Fruit fly (Drosophila melanogaster) whole organism, adult: ENCODE data around the gene CG14229.

ENCODE experiments used
- CG11617 ChIP-seq: fragments of 200-800 bp; sonication (Bioruptor generic); optimal IDR thresholded peaks from 2 replicates; lab custom pipeline; 2017; ENCODE audit warnings: mild to moderate bottlenecking, missing biosample characterization, missing genetic modification reagents, missing genetic modification characterization
- CG12768 ChIP-seq: fragments of 200-800 bp; sonication (Bioruptor generic); optimal IDR thresholded peaks from 2 replicates; lab custom pipeline; 2017; ENCODE audit warnings: missing biosample characterization, missing genetic modification characterization, mild to moderate bottlenecking, moderate library complexity, missing genetic modification reagents
- CG14711 ChIP-seq: fragments of 200-800 bp; sonication (Bioruptor generic); optimal IDR thresholded peaks from 2 replicates; lab custom pipeline; 2018; ENCODE audit warnings: missing biosample characterization, mild to moderate bottlenecking, missing genetic modification characterization, moderate library complexity
- CG1620 ChIP-seq: fragments of 200-800 bp; sonication (Bioruptor generic); optimal IDR thresholded peaks from 2 replicates; lab custom pipeline; 2016; ENCODE audit warnings: missing biosample characterization, missing genetic modification characterization
- CG33017 ChIP-seq: fragments of 200-800 bp; sonication (Bioruptor generic); optimal IDR thresholded peaks from 2 replicates; lab custom pipeline; 2018; ENCODE audit warnings: missing biosample characterization, mild to moderate bottlenecking, missing genetic modification characterization, moderate library complexity
- CG5204 ChIP-seq: fragments of 200-800 bp; sonication (Bioruptor generic); optimal IDR thresholded peaks from 2 replicates; lab custom pipeline; 2016; ENCODE audit warnings: missing biosample characterization, missing genetic modification characterization
- CG7045 ChIP-seq: fragments of 200-800 bp; sonication (Bioruptor generic); optimal IDR thresholded peaks from 2 replicates; lab custom pipeline; 2017; ENCODE audit warnings: missing biosample characterization, mild to moderate bottlenecking, missing genetic modification characterization
- CG7101 ChIP-seq: fragments of 200-800 bp; sonication (Bioruptor generic); optimal IDR thresholded peaks from 2 replicates; lab custom pipeline; 2018; ENCODE audit warnings: missing biosample characterization, mild to moderate bottlenecking, missing genetic modification characterization, moderate library complexity
- Clk ChIP-seq: fragments of 200-800 bp; sonication (Bioruptor generic); optimal IDR thresholded peaks from 2 replicates; lab custom pipeline; 2017; ENCODE audit warnings: missing biosample characterization, missing genetic modification characterization
- Crg-1 ChIP-seq: fragments of 200-800 bp; sonication (Bioruptor generic); optimal IDR thresholded peaks from 2 replicates; lab custom pipeline; 2016; ENCODE audit warnings: missing biosample characterization, missing genetic modification characterization
- Hr96 ChIP-seq: fragments of 200-800 bp; sonication (Bioruptor generic); optimal IDR thresholded peaks from 2 replicates; lab custom pipeline; 2016; ENCODE audit warnings: missing biosample characterization, missing genetic modification characterization
- Mnt ChIP-seq: fragments of 200-800 bp; sonication (Bioruptor generic); optimal IDR thresholded peaks from 2 replicates; lab custom pipeline; 2016; ENCODE audit warnings: missing biosample characterization, mild to moderate bottlenecking, missing genetic modification characterization
- bab1 ChIP-seq: fragments of 200-800 bp; sonication (Bioruptor generic); optimal IDR thresholded peaks from 3 replicates; lab custom pipeline; 2019; ENCODE audit warnings: missing biosample characterization, mild to moderate bottlenecking, missing genetic modification characterization, moderate library complexity
- cic ChIP-seq: fragments of 200-800 bp; sonication (Bioruptor generic); optimal IDR thresholded peaks from 2 replicates; lab custom pipeline; 2017; ENCODE audit warnings: missing biosample characterization, mild to moderate bottlenecking, missing genetic modification characterization, moderate library complexity
- cnc ChIP-seq, 2 experiments: fragments of >200 bp; optimal IDR thresholded peaks; 2 replicates each; lab custom pipeline; 2017
- kay ChIP-seq: fragments of 200-800 bp; sonication (Bioruptor generic); peaks from one replicate; lab custom pipeline; 2016; ENCODE audit warnings: missing biosample characterization, missing genetic modification characterization, borderline replicate concordance
- ovo ChIP-seq: fragments of 200-800 bp; sonication (Bioruptor generic); optimal IDR thresholded peaks from 2 replicates; lab custom pipeline; 2016; ENCODE audit warnings: missing biosample characterization, missing genetic modification characterization
- pad ChIP-seq: fragments of 200-800 bp; sonication (Bioruptor generic); optimal IDR thresholded peaks from 3 replicates; lab custom pipeline; 2017; ENCODE audit warnings: missing biosample characterization, missing genetic modification characterization, mild to moderate bottlenecking, moderate library complexity, missing genetic modification reagents
- tj ChIP-seq: fragments of 200-800 bp; sonication (Bioruptor generic); optimal IDR thresholded peaks from 3 replicates; lab custom pipeline; 2017; ENCODE audit warnings: missing biosample characterization, mild to moderate bottlenecking, missing genetic modification characterization, moderate library complexity
- toe ChIP-seq: fragments of 200-800 bp; sonication (Bioruptor generic); optimal IDR thresholded peaks from 2 replicates; lab custom pipeline; 2016; ENCODE audit warnings: missing biosample characterization, missing genetic modification characterization

Gene CG14229

dm6 chrX:19662583-19663195, 32.4 kb downstream of the CG14229 start:
- peak; percentile 29 for TF ChIP-seq CG1620 (GFP tag; lab: Kevin White, UChicago)
- TF ChIP-seq Crg-1 (GFP tag; lab: Kevin White, UChicago), result no peak
- TF ChIP-seq cic (GFP tag; lab: Kevin White, UChicago), result no peak
- no peak for TF ChIP-seq CG7045
- TF ChIP-seq toe, result no peak
- no peak for TF ChIP-seq CG7101 (tag; lab: Kevin White, UChicago)
- TF ChIP-seq Hr96 (GFP tag; lab: Kevin White, UChicago), result no peak
- no peak for TF ChIP-seq pad
- no peak for TF ChIP-seq ovo
- peak; percentile 1 for TF ChIP-seq CG12768 (GFP tag; lab: Kevin White, UChicago)
- no peak for TF ChIP-seq tj
- peak; percentile 40 for TF ChIP-seq bab1
- TF ChIP-seq CG33017 (tag; lab: Kevin White, UChicago), result no peak
- no peak for TF ChIP-seq Clk (GFP tag; lab: Kevin White, UChicago)

DNA sequence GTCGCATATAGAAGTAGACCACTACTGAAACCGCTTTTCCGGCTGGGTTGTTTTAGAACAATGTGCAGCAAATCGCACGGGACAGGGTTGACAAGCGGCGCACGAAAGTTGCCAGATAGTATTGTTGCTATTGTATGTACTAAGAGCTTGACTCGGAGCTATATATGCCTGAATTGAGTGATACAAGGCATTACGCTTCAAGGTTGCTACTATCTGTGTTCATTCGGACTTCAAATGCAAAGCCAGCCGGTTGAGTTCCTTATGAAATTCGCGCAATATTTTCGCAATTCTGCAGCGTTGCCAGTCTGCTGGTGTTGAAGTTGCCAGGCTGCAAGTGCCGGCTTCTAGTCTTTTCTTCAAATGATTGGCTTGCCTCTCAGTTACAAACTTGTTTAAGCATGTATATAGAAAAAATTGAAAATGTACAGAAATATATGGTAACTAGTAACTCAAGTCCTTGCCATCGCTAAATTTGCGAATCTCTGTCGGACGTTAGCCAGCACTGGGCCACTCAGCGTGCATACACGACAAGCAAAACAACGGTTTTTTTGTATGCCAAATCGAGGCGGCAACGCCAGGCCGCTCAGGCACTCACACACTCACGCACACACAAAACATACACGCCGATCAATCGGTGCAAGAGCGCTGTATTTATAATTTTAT, 43.2 kb downstream of the CG14229 start, which contains the start of the genes Ranbp21 and Elys:
Gene Ranbp21, minus strand, starts transcription at position 513 of the 663 bp plus-strand sequence.
Gene Elys, plus strand, starts transcription at position 549 of the 663 bp plus-strand sequence.
- TF ChIP-seq cic (GFP tag; lab: Kevin White, UChicago), result no peak
- TF ChIP-seq cnc (optimal IDR thresholded peaks at IDR 0.05; lab: Kevin White, UChicago), result no peak
- peak; percentile 58 for TF ChIP-seq CG7101 (tag; lab: Kevin White, UChicago)
- no peak for TF ChIP-seq CG7045
- TF ChIP-seq kay (GFP tag; lab: Kevin White, UChicago), result no peak
- peak; percentile 21 for TF ChIP-seq CG12768 (GFP tag; lab: Kevin White, UChicago)
- TF ChIP-seq Crg-1 (GFP tag; lab: Kevin White, UChicago), result peak; percentile 56
- no peak for TF ChIP-seq CG33017 (tag; lab: Kevin White, UChicago)
- peak; percentile 3 for TF ChIP-seq Clk (GFP tag; lab: Kevin White, UChicago)
- TF ChIP-seq bab1, result no peak
- peak; percentile 87 for TF ChIP-seq ovo
- no peak for TF ChIP-seq toe
- peak; percentile 53 for TF ChIP-seq tj
- peak; percentile 55 for TF ChIP-seq CG11617
- TF ChIP-seq Hr96 (GFP tag; lab: Kevin White, UChicago), result no peak
- no peak for TF ChIP-seq CG5204 (GFP tag; lab: Kevin White, UChicago)
- peak; percentile 71 for TF ChIP-seq pad
- TF ChIP-seq Mnt, result peak; percentile 66
- TF ChIP-seq CG14711 (tag; lab: Kevin White, UChicago), result peak; percentile 93
- peak; percentile 81 for TF ChIP-seq CG1620 (GFP tag; lab: Kevin White, UChicago)

DNA sequence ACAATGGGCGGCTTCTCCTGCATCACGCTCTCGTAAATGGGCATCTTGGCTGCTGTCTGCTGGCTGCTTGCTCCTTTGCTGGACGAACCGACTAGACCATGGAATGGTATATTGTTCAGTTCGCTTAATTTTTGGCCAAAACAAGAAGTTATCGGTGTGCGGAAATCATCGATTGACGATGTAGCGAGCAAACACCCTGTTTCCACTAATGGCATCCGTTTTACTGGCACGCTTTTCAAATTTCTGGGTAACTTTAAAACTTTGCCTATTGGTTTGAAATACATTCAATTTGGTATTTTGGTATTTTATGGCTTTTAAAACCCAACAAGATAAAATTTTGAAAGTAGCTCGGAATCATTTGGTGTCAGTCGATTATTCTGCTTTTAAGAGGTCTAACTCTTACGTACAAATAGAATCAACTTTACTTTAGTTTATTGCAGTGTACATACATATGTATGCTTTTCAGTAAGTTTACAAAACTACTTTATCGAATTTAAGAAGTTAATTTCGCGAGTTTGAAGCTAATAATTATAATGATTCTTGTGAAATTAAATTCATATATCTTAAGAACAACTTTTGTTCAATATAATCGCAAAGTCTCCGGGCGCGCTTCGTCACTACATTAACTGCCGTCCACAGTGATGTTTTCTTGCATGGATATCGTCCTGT, 49.0 kb downstream of the CG14229 start, which contains the start of gene Arp10:
Gene Arp10, minus strand, starts transcription at position 304 of the 669 bp plus-strand sequence.
- TF ChIP-seq bab1 (peak; percentile 15), CG1620 (GFP tag; lab: Kevin White, UChicago) (no peak), CG33017 (tag; lab: Kevin White, UChicago) (peak; percentile 36)
